Worm (Caenorhabditis elegans) whole organism, midembryonic: ENCODE results near the gene ZK546.19.

Experiments used
- T22C8.4 ChIP-seq: fragments of 200-800 bp; sonication (Bioruptor generic); IDR thresholded peaks from 2 replicates; pipeline ENCODE4 v1.3.6; 2022; ENCODE audit warnings: missing genetic modification characterization, missing compliant biosample characterization
- cog-1 ChIP-seq: sonication (generic microtip); optimal IDR thresholded peaks from 2 replicates; lab custom pipeline; 2016; ENCODE audit warnings: missing genetic modification characterization, missing compliant biosample characterization
- flt-1 ChIP-seq: fragments of 200-800 bp; sonication (Bioruptor generic); IDR thresholded peaks from 2 replicates; pipeline ENCODE4 v1.3.6; 2022; ENCODE audit warnings: missing genetic modification characterization, missing compliant biosample characterization
- med-1 ChIP-seq: sonication (generic microtip); optimal IDR thresholded peaks from 2 replicates; lab custom pipeline; 2017; ENCODE audit warnings: missing genetic modification characterization, mild to moderate bottlenecking, missing compliant biosample characterization, antibody characterized with exemption, missing genetic modification reagents; ENCODE audit not compliant: insufficient read depth
- ref-1 ChIP-seq: fragments of 200-800 bp; sonication (Bioruptor generic); conservative IDR thresholded peaks from 2 replicates; pipeline ENCODE4 v1.3.6; 2022; ENCODE audit warnings: missing genetic modification reagents, missing genetic modification characterization, missing compliant biosample characterization
- tab-1 ChIP-seq: fragments of 200-800 bp; sonication (Bioruptor generic); IDR thresholded peaks from 2 replicates; pipeline ENCODE4 v1.3.6; 2022; ENCODE audit warnings: missing genetic modification characterization, missing compliant biosample characterization
- ztf-29 ChIP-seq: fragments of 200-800 bp; sonication (Bioruptor generic); IDR thresholded peaks from 2 replicates; pipeline ENCODE4 v1.3.6; 2022; ENCODE audit warnings: missing genetic modification reagents, missing genetic modification characterization, missing compliant biosample characterization

DNA sequence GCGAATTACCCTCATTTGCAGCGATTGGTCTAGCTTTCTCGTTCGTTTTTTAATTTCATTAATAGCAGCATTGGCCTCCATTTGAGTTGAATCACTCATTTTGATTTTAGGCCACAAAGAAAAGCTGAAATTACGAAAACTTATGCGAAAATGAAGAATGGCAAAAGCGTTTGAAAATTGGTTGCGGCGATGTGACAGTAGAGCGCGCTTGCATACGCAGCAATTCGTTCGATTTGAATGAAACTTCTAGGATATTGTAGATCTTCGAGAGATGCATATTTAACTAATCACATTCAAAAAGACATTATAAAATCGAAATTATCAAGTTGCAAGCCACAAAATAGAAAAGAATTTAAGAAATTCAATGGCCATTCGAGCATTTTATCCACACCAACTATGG lies 18.2 kb downstream of the ZK546.19 start, which contains the start of gene ulp-2:
- TF ChIP-seq tab-1 (GFP tag; lab: Robert Waterston, UW) (no peak), flt-1 (GFP tag; lab: Robert Waterston, UW) (no peak), T22C8.4 (no peak), ref-1 (no peak), med-1 (GFP tag; lab: Kevin White, UChicago) (no peak), ztf-29 (GFP tag; lab: Robert Waterston, UW) (no peak), cog-1 (tag; lab: Kevin White, UChicago) (no peak)
